Worm (Caenorhabditis elegans) whole organism, mixed stage, embryonic: Measurements from ENCODE around the gene sel-15.

Experiments used
- elt-3 ChIP-seq: fragments of 150-350 bp; optimal IDR thresholded peaks from 2 replicates; lab custom pipeline; 2014; ENCODE audit warnings: missing biosample characterization, missing genetic modification characterization
- flh-1 ChIP-seq: fragments of 200-800 bp; sonication (Bioruptor generic); optimal IDR thresholded peaks from 2 replicates; lab custom pipeline; 2018; ENCODE audit warnings: mild to moderate bottlenecking, missing genetic modification characterization, moderate library complexity, missing compliant biosample characterization
- ham-2 ChIP-seq: fragments of 200-800 bp; sonication (Bioruptor generic); optimal IDR thresholded peaks from 2 replicates; lab custom pipeline; 2018; ENCODE audit warnings: mild to moderate bottlenecking, missing genetic modification characterization, missing compliant biosample characterization
- lin-13 ChIP-seq: fragments of 150-350 bp; optimal IDR thresholded peaks from 2 replicates; lab custom pipeline; 2014; ENCODE audit warnings: missing biosample characterization, missing genetic modification characterization
- mls-2 ChIP-seq: sonication (generic microtip); optimal IDR thresholded peaks from 2 replicates; lab custom pipeline; 2016; ENCODE audit warnings: mild to moderate bottlenecking, missing genetic modification characterization, moderate library complexity, missing compliant biosample characterization
- sptf-1 ChIP-seq: sonication (generic microtip); optimal IDR thresholded peaks from 2 replicates; lab custom pipeline; 2017; ENCODE audit warnings: mild to moderate bottlenecking, missing genetic modification characterization, moderate library complexity, missing compliant biosample characterization
- unc-39 ChIP-seq: fragments of 150-350 bp; optimal IDR thresholded peaks from 2 replicates; lab custom pipeline; 2014; ENCODE audit warnings: missing biosample characterization, missing genetic modification characterization
- zip-8 ChIP-seq: fragments of 150-350 bp; optimal IDR thresholded peaks from 2 replicates; lab custom pipeline; 2014; ENCODE audit warnings: missing biosample characterization, missing genetic modification characterization
- ztf-11 ChIP-seq: fragments of 150-350 bp; optimal IDR thresholded peaks from 2 replicates; lab custom pipeline; 2014; ENCODE audit warnings: missing biosample characterization, missing genetic modification characterization

Gene sel-15

ce11 chrIII:646454-646853 is 49.8 kb downstream of the sel-15 start, which contains the start of gene orai-1:
Gene orai-1, plus strand, starts transcription at chrIII:646754.
- TF ChIP-seq zip-8 = peak; percentile 18
- no peak for TF ChIP-seq ham-2 (GFP tag; lab: Kevin White, UChicago)

ce11 chrIII:644660-645059 is 51.6 kb downstream of the sel-15 start:
- TF ChIP-seq sptf-1 (tag; lab: Kevin White, UChicago) (no peak), unc-39 (tag; lab: Kevin White, UChicago) (no peak), mls-2 (no peak), elt-3 (tag; lab: Kevin White, UChicago) (no peak), flh-1 (GFP tag; lab: Kevin White, UChicago) (no peak), lin-13 (tag; lab: Kevin White, UChicago) (no peak), ztf-11 (tag; lab: Kevin White, UChicago) (no peak)
